Fruit fly (Drosophila melanogaster) S2 (cell line): ENCODE results near the gene CG31248.

Source experiments
- CG8478 ChIP-seq: fragments of >200 bp; optimal IDR thresholded peaks from 2 replicates; lab custom pipeline; 2018
- CTCF ChIP-seq, 2 experiments: fragments of >200 bp; optimal IDR thresholded peaks; 2 replicates each; lab custom pipeline; 2018

dm6 chr3R:7104308-7104707, 24.8 kb upstream of the CG31248 start:
- no peak for TF ChIP-seq CTCF (optimal IDR thresholded peaks at IDR 0.05; lab: Kevin White, UChicago)
- TF ChIP-seq CG8478 (lab: Kevin White, UChicago): no peak
